Fruit fly (Drosophila melanogaster) whole organism, embryonic: ENCODE results near the gene Tcs4.

ENCODE experiments used
- Abd-B ChIP-seq: fragments of 200-800 bp; sonication (Bioruptor generic); optimal IDR thresholded peaks from 2 replicates; lab custom pipeline; 2018; ENCODE audit warnings: missing biosample characterization, mild to moderate bottlenecking, missing genetic modification characterization, moderate library complexity
- Adf1 ChIP-seq: fragments of 200-800 bp; sonication (Bioruptor generic); IDR thresholded peaks from 2 replicates; pipeline ENCODE4 v1.3.6; 2022; ENCODE audit warnings: missing biosample characterization, missing genetic modification characterization
- BEAF-32 ChIP-seq: fragments of 200-800 bp; sonication (Bioruptor generic); optimal IDR thresholded peaks from 3 replicates; lab custom pipeline; 2017; ENCODE audit warnings: missing biosample characterization, missing genetic modification characterization, mild to moderate bottlenecking, moderate library complexity, missing genetic modification reagents
- BtbVII ChIP-seq: fragments of 200-800 bp; sonication (Bioruptor generic); optimal IDR thresholded peaks from 3 replicates; lab custom pipeline; 2017; ENCODE audit warnings: missing biosample characterization, mild to moderate bottlenecking, missing genetic modification characterization
- CG11085 ChIP-seq: fragments of 200-800 bp; sonication (Bioruptor generic); IDR thresholded peaks from 2 replicates; pipeline ENCODE4 v1.3.6; 2022; ENCODE audit warnings: missing biosample characterization, missing genetic modification characterization
- CG11723 ChIP-seq: fragments of 200-800 bp; sonication (Bioruptor generic); optimal IDR thresholded peaks from 2 replicates; lab custom pipeline; 2017; ENCODE audit warnings: missing biosample characterization, mild to moderate bottlenecking, missing genetic modification characterization
- CG13296 ChIP-seq: fragments of 200-800 bp; sonication (Bioruptor generic); optimal IDR thresholded peaks from 3 replicates; lab custom pipeline; 2018; ENCODE audit warnings: missing biosample characterization, mild to moderate bottlenecking, missing genetic modification characterization
- CG13624 ChIP-seq: fragments of 200-800 bp; sonication (Bioruptor generic); optimal IDR thresholded peaks from 2 replicates; lab custom pipeline; 2016; ENCODE audit warnings: missing biosample characterization, missing genetic modification characterization
- CG13894 ChIP-seq: fragments of 200-800 bp; sonication (Bioruptor generic); optimal IDR thresholded peaks from 3 replicates; lab custom pipeline; 2018; ENCODE audit warnings: missing biosample characterization, mild to moderate bottlenecking, missing genetic modification characterization, moderate library complexity
- CG17359 ChIP-seq: fragments of 200-800 bp; sonication (Bioruptor generic); optimal IDR thresholded peaks from 3 replicates; lab custom pipeline; 2018; ENCODE audit warnings: missing biosample characterization, mild to moderate bottlenecking, missing genetic modification characterization, moderate library complexity
- CG1792 ChIP-seq: fragments of 200-800 bp; sonication (Bioruptor generic); optimal IDR thresholded peaks from 2 replicates; lab custom pipeline; 2016; ENCODE audit warnings: missing biosample characterization, missing genetic modification characterization
- CG18476 ChIP-seq: fragments of 200-800 bp; sonication (Bioruptor generic); optimal IDR thresholded peaks from 2 replicates; lab custom pipeline; 2016; ENCODE audit warnings: missing biosample characterization, mild to moderate bottlenecking, missing genetic modification characterization
- CG2712 ChIP-seq: fragments of 200-800 bp; optimal IDR thresholded peaks from 3 replicates; lab custom pipeline; 2019; ENCODE audit warnings: missing biosample characterization, mild to moderate bottlenecking, missing genetic modification characterization, moderate library complexity
- CG30403 ChIP-seq: fragments of 200-800 bp; sonication (Bioruptor generic); optimal IDR thresholded peaks from 3 replicates; lab custom pipeline; 2016; ENCODE audit warnings: missing biosample characterization, missing genetic modification characterization
- CG3065 ChIP-seq: fragments of 200-800 bp; sonication (Bioruptor generic); optimal IDR thresholded peaks from 2 replicates; lab custom pipeline; 2016; ENCODE audit warnings: missing biosample characterization, missing genetic modification characterization
- CG31441 ChIP-seq: fragments of 200-800 bp; sonication (Bioruptor generic); IDR thresholded peaks from 2 replicates; pipeline ENCODE4 v1.3.6; 2022; ENCODE audit warnings: missing biosample characterization, missing genetic modification characterization
- CG3726 ChIP-seq: fragments of 200-800 bp; sonication (Bioruptor generic); IDR thresholded peaks from 3 replicates; pipeline ENCODE4, ENCODE4 v1.3.6; 2022; ENCODE audit warnings: missing biosample characterization, missing genetic modification characterization
- CG4328 ChIP-seq: fragments of 200-800 bp; sonication (Bioruptor generic); optimal IDR thresholded peaks from 3 replicates; lab custom pipeline; 2017; ENCODE audit warnings: missing biosample characterization, missing genetic modification reagents, missing genetic modification characterization
- CG4854 ChIP-seq: fragments of 200-800 bp; sonication (Bioruptor generic); optimal IDR thresholded peaks from 2 replicates; lab custom pipeline; 2016; ENCODE audit warnings: missing biosample characterization, missing genetic modification characterization, inconsistent platforms
- CG6813 ChIP-seq: fragments of 200-800 bp; sonication (Bioruptor generic); optimal IDR thresholded peaks from 2 replicates; lab custom pipeline; 2017; ENCODE audit warnings: missing biosample characterization, missing genetic modification characterization, mild to moderate bottlenecking, moderate library complexity, missing genetic modification reagents
- CG7357 ChIP-seq: fragments of 200-800 bp; sonication (Bioruptor generic); IDR thresholded peaks from 3 replicates; pipeline ENCODE4 v1.3.6; 2022; ENCODE audit warnings: missing biosample characterization, missing genetic modification characterization
- Camta ChIP-seq: fragments of 200-800 bp; sonication (Bioruptor generic); optimal IDR thresholded peaks from 2 replicates; lab custom pipeline; 2016; ENCODE audit warnings: missing biosample characterization, missing genetic modification characterization
- Chrac-16 ChIP-seq: fragments of 200-800 bp; sonication (Bioruptor generic); optimal IDR thresholded peaks from 3 replicates; lab custom pipeline; 2016; ENCODE audit warnings: missing biosample characterization, missing genetic modification characterization
- Dad ChIP-seq: fragments of 200-800 bp; sonication (Bioruptor generic); optimal IDR thresholded peaks from 3 replicates; lab custom pipeline; 2016; ENCODE audit warnings: missing biosample characterization, missing genetic modification characterization
- Dll ChIP-seq: fragments of 200-800 bp; sonication (Bioruptor generic); IDR thresholded peaks from 4 replicates; pipeline ENCODE4 v1.3.6; 2022; ENCODE audit warnings: missing biosample characterization, missing genetic modification characterization; ENCODE audit not compliant: partially characterized antibody
- Elba2 ChIP-seq: fragments of 200-800 bp; sonication (Bioruptor generic); optimal IDR thresholded peaks from 3 replicates; lab custom pipeline; 2016; ENCODE audit warnings: missing biosample characterization, missing genetic modification characterization
- Ets65A ChIP-seq: fragments of 200-800 bp; sonication (Bioruptor generic); peaks from one replicate; lab custom pipeline; 2016; ENCODE audit warnings: missing biosample characterization, missing genetic modification characterization
- H2.0 ChIP-seq: fragments of 200-800 bp; sonication (Bioruptor generic); IDR thresholded peaks from 2 replicates; pipeline ENCODE4 v1.3.6; 2022; ENCODE audit warnings: missing biosample characterization, missing genetic modification characterization
- Hmx ChIP-seq: fragments of 200-800 bp; sonication (Bioruptor generic); optimal IDR thresholded peaks from 2 replicates; lab custom pipeline; 2016; ENCODE audit warnings: missing biosample characterization, missing genetic modification characterization
- Hr3 ChIP-seq: fragments of 200-800 bp; sonication (Bioruptor generic); optimal IDR thresholded peaks from 3 replicates; lab custom pipeline; 2016; ENCODE audit warnings: missing biosample characterization, missing genetic modification characterization
- Hr39 ChIP-seq: fragments of >200 bp; optimal IDR thresholded peaks from 2 replicates; lab custom pipeline; 2017
- Pdp1 ChIP-seq, 2 experiments: fragments of 200-800 bp; sonication (Bioruptor generic); optimal IDR thresholded peaks; 3 replicates each; lab custom pipeline; 2016; ENCODE audit warnings: missing biosample characterization in 2 of 2, missing genetic modification characterization in 2 of 2, mild to moderate bottlenecking in 1 of 2, moderate library complexity in 1 of 2
- Scr ChIP-seq: fragments of 200-800 bp; sonication (Bioruptor generic); IDR thresholded peaks from 2 replicates; pipeline ENCODE4 v1.3.6; 2022; ENCODE audit warnings: missing biosample characterization, missing genetic modification characterization; ENCODE audit not compliant: partially characterized antibody
- Side ChIP-seq: fragments of 200-800 bp; sonication (Bioruptor generic); optimal IDR thresholded peaks from 2 replicates; lab custom pipeline; 2016; ENCODE audit warnings: missing biosample characterization, missing genetic modification characterization
- Xbp1 ChIP-seq: fragments of 200-800 bp; sonication (Bioruptor generic); optimal IDR thresholded peaks from 3 replicates; lab custom pipeline; 2016; ENCODE audit warnings: missing biosample characterization, mild to moderate bottlenecking, missing genetic modification characterization
- ato ChIP-seq: fragments of 200-800 bp; sonication (Bioruptor generic); IDR thresholded peaks from 2 replicates; pipeline ENCODE4 v1.3.6; 2022; ENCODE audit warnings: missing biosample characterization, missing genetic modification characterization; ENCODE audit not compliant: partially characterized antibody
- br ChIP-seq: fragments of >200 bp; optimal IDR thresholded peaks from 2 replicates; lab custom pipeline; 2017
- cato ChIP-seq: fragments of 200-800 bp; sonication (Bioruptor generic); optimal IDR thresholded peaks from 2 replicates; lab custom pipeline; 2016; ENCODE audit warnings: missing biosample characterization, missing genetic modification characterization, borderline replicate concordance
- chinmo ChIP-seq: fragments of 200-800 bp; sonication (Bioruptor generic); IDR thresholded peaks from 4 replicates; pipeline ENCODE4 v1.3.6; 2022; ENCODE audit warnings: missing biosample characterization, missing genetic modification characterization; ENCODE audit not compliant: partially characterized antibody
- eyg ChIP-seq: fragments of 200-800 bp; sonication (Bioruptor generic); optimal IDR thresholded peaks from 3 replicates; lab custom pipeline; 2016; ENCODE audit warnings: missing biosample characterization, missing genetic modification characterization
- fd102C ChIP-seq: fragments of 200-800 bp; sonication (Bioruptor generic); optimal IDR thresholded peaks from 2 replicates; lab custom pipeline; 2018; ENCODE audit warnings: missing biosample characterization, mild to moderate bottlenecking, missing genetic modification characterization, moderate library complexity
- fd64A ChIP-seq: fragments of 200-800 bp; sonication (Bioruptor generic); optimal IDR thresholded peaks from 3 replicates; lab custom pipeline; 2018; ENCODE audit warnings: missing biosample characterization, mild to moderate bottlenecking, missing genetic modification characterization
- jing ChIP-seq: fragments of 200-800 bp; sonication (Bioruptor generic); optimal IDR thresholded peaks from 2 replicates; lab custom pipeline; 2018; ENCODE audit warnings: missing biosample characterization, mild to moderate bottlenecking, missing genetic modification characterization
- jumu ChIP-seq: fragments of 200-800 bp; sonication (Bioruptor generic); optimal IDR thresholded peaks from 3 replicates; lab custom pipeline; 2016; ENCODE audit warnings: missing biosample characterization, missing genetic modification characterization
- ken ChIP-seq: fragments of 200-800 bp; sonication (Bioruptor generic); IDR thresholded peaks from 3 replicates; pipeline ENCODE4 v1.3.6; 2022; ENCODE audit warnings: missing biosample characterization, missing genetic modification characterization
- odd ChIP-seq: fragments of 200-800 bp; sonication (Bioruptor generic); optimal IDR thresholded peaks from 2 replicates; lab custom pipeline; 2017; ENCODE audit warnings: missing biosample characterization, mild to moderate bottlenecking, missing genetic modification characterization
- onecut ChIP-seq: fragments of 200-800 bp; sonication (Bioruptor generic); IDR thresholded peaks from 2 replicates; pipeline ENCODE4 v1.3.6; 2022; ENCODE audit warnings: missing biosample characterization, missing genetic modification characterization
- pfk ChIP-seq: fragments of 200-800 bp; sonication (Bioruptor generic); optimal IDR thresholded peaks from 2 replicates; lab custom pipeline; 2018; ENCODE audit warnings: missing biosample characterization, mild to moderate bottlenecking, missing genetic modification characterization, moderate library complexity
- pum ChIP-seq: fragments of 200-800 bp; sonication (Bioruptor generic); optimal IDR thresholded peaks from 2 replicates; lab custom pipeline; 2016; ENCODE audit warnings: missing biosample characterization, missing genetic modification characterization
- ssp ChIP-seq: fragments of 200-800 bp; sonication (Bioruptor generic); IDR thresholded peaks from 2 replicates; pipeline ENCODE4 v1.3.6; 2022; ENCODE audit warnings: missing biosample characterization, missing genetic modification characterization
- zfh1 ChIP-seq: fragments of 200-800 bp; sonication (Bioruptor generic); IDR thresholded peaks from 3 replicates; pipeline ENCODE4 v1.3.6; 2022; ENCODE audit warnings: missing biosample characterization, missing genetic modification characterization

Tcs4 gene

DNA sequence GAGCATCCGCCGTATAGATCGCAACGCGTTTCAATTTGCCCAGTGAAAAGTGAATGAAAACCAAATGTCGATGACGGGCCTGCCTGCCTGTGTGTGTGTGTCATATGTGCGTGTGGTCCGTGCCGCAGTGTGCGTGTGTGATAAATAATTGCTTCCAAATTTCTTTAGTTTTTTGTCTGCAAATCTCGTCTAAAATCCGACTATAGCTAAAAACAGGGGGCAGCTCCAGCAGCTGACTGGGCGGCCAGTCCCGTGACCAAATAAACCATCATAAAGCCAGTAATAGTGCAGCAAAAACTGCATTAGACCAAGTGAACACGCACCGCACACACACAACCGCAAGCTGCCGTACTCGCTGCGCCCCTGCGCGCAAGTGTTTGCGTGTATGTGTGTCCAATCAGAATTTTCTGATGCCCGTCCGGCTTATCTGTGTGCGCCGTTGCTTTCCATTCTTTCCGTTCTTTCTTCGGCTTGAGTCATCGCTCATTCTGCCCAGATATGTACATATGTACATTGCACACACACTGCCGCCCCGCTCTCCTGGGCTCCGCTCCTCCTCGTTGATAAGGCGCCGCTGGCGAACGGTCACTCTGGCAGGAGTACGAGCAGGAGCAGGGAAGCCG, 4.2 kb downstream of the Tcs4 start (continued):
- no peak for TF ChIP-seq CG4854 (GFP tag; lab: Kevin White, UChicago)
- TF ChIP-seq Abd-B: no peak
- no peak for TF ChIP-seq jing (GFP tag; lab: Kevin White, UChicago)
- TF ChIP-seq odd: no peak
- TF ChIP-seq CG1792: no peak
- no peak for TF ChIP-seq Hmx (GFP tag; lab: Kevin White, UChicago)
- no peak for TF ChIP-seq Chrac-16 (GFP tag; lab: Kevin White, UChicago)
- TF ChIP-seq CG6813 (GFP tag; lab: Kevin White, UChicago): no peak
- TF ChIP-seq CG13624 (GFP tag; lab: Kevin White, UChicago): no peak
- TF ChIP-seq chinmo (GFP tag; lab: Robert Waterston, UW): 0 out of 4 replicates have a peak, but pooled peaks have one; percentile 61
- no peak for TF ChIP-seq CG13296
- TF ChIP-seq CG31441 (GFP tag; lab: Robert Waterston, UW): no peak
- no peak for TF ChIP-seq Camta (GFP tag; lab: Kevin White, UChicago)
- no peak for TF ChIP-seq fd64A (GFP tag; lab: Kevin White, UChicago)
- TF ChIP-seq onecut (GFP tag; lab: Robert Waterston, UW): no peak
- TF ChIP-seq eyg (GFP tag; lab: Kevin White, UChicago): no peak
- TF ChIP-seq BEAF-32 (GFP tag; lab: Kevin White, UChicago): no peak
- no peak for TF ChIP-seq cato (GFP tag; lab: Kevin White, UChicago)
- no peak for TF ChIP-seq Side (GFP tag; lab: Kevin White, UChicago)
- TF ChIP-seq CG7357 (GFP tag; lab: Robert Waterston, UW): no peak
- TF ChIP-seq CG13894 (tag; lab: Kevin White, UChicago): no peak
- TF ChIP-seq jumu: peak; percentile 24
- TF ChIP-seq BtbVII: no peak
- TF ChIP-seq Adf1 (GFP tag; lab: Robert Waterston, UW): no peak
- 0 out of 3 replicates have a peak, but pooled peaks have one; percentile 27 for TF ChIP-seq zfh1 (GFP tag; lab: Robert Waterston, UW)
- TF ChIP-seq Ets65A (GFP tag; lab: Kevin White, UChicago): no peak
- TF ChIP-seq pum: no peak
- 0 out of 4 replicates have a peak, but pooled peaks have one; percentile 40 for TF ChIP-seq Dll (GFP tag; lab: Robert Waterston, UW)
- TF ChIP-seq ken (GFP tag; lab: Robert Waterston, UW): no peak
- no peak for TF ChIP-seq H2.0
- TF ChIP-seq CG11723: no peak
- TF ChIP-seq CG18476 (GFP tag; lab: Kevin White, UChicago): no peak
- TF ChIP-seq fd102C (GFP tag; lab: Kevin White, UChicago): no peak
- peak in 1 of 2 experiments; percentile 6 for TF ChIP-seq Pdp1 (GFP tag; optimal IDR thresholded peaks at IDR 0.05; lab: Kevin White, UChicago)
- no peak for TF ChIP-seq ssp (GFP tag; lab: Robert Waterston, UW)
- no peak for TF ChIP-seq CG17359
- TF ChIP-seq CG2712 (tag; lab: Kevin White, UChicago): peak; percentile 3
- TF ChIP-seq Elba2: peak; percentile 76
- no peak for TF ChIP-seq CG3726 (GFP tag; lab: Robert Waterston, UW)
- no peak for TF ChIP-seq CG4328 (GFP tag; lab: Kevin White, UChicago)
- no peak for TF ChIP-seq CG30403
- TF ChIP-seq br (lab: Kevin White, UChicago): no peak
- no peak for TF ChIP-seq Hr39 (lab: Kevin White, UChicago)
- TF ChIP-seq pfk (GFP tag; lab: Kevin White, UChicago): no peak
- TF ChIP-seq CG11085 (GFP tag; lab: Robert Waterston, UW): no peak
- no peak for TF ChIP-seq Dad
- TF ChIP-seq Hr3: no peak
- no peak for TF ChIP-seq Xbp1 (GFP tag; lab: Kevin White, UChicago)
- TF ChIP-seq CG3065: no peak
- 0 out of 2 replicates have a peak, but pooled peaks have one; percentile 2 for TF ChIP-seq Scr
- no peak for TF ChIP-seq ato (GFP tag; lab: Robert Waterston, UW)
